Worm (Caenorhabditis elegans): ENCODE measurements around the gene srh-118.

The srh-118 gene

DNA sequence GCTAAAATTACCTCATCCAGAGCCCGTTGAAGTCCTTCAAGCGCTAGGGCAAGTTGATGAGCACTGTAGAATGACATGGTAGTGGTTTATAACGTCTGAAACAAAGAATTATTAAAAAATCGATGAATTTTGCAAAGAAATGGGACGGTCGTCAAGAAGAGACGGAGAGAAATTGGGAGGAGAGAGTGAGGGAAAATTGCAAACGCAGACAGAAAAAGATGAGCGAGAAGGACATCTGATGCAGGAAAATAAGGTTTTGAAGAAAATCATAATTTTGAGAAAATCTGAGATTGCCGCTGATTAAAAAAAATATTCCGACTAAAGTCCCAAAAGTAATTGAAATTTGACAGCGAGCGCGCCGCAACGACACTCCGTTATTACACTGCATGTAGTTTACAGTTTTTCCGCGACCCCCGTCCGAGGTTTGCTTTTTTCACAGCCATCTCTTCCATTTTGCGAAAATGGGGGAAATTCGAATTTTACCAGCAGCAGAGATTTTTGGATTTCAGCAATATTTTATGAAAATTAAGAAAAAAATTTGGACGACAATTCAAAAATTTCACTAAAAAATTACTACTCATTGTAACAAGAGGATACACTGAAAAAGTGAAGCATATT is 42.4 kb upstream of the srh-118 start, which contains the start of gene C18D4.6:
C18D4.6 (minus strand) TSS at position 97 of the 618 bp plus-strand sequence.
- TF ChIP-seq F33H1.4 (GFP tag; IDR thresholded peaks at IDR 0.05) (no peak), pbrm-1 (GFP tag; IDR thresholded peaks at IDR 0.05) (no peak), athp-1 (tag; optimal IDR thresholded peaks at IDR 0.05) (no peak), attf-3 (GFP tag; conservative IDR thresholded peaks at IDR 0.05) (peak; percentile 79), cebp-2 (GFP tag; IDR thresholded peaks at IDR 0.05) (no peak), nfya-1 (tag; optimal IDR thresholded peaks at IDR 0.05; ENCODE audit: borderline replicate concordance, insufficient read depth) (no peak), unc-62 (GFP tag; optimal IDR thresholded peaks at IDR 0.05) (no peak), madf-10 (tag; optimal IDR thresholded peaks at IDR 0.05) (no peak), hmg-1.2 (GFP tag; IDR thresholded peaks at IDR 0.05) (peak; percentile 91), ets-4 (GFP tag; optimal IDR thresholded peaks at IDR 0.05) (no peak), ceh-58 (GFP tag; IDR thresholded peaks at IDR 0.05) (no peak), mel-28 (tag; optimal IDR thresholded peaks at IDR 0.05; ENCODE audit: borderline replicate concordance) (no peak), lin-35 (GFP tag; optimal IDR thresholded peaks at IDR 0.05) (peak in 1 of 3 experiments; percentile 22), tbp1 (GFP tag; optimal IDR thresholded peaks at IDR 0.05) (no peak), ceh-100 (GFP tag; IDR thresholded peaks at IDR 0.05) (no peak)

DNA sequence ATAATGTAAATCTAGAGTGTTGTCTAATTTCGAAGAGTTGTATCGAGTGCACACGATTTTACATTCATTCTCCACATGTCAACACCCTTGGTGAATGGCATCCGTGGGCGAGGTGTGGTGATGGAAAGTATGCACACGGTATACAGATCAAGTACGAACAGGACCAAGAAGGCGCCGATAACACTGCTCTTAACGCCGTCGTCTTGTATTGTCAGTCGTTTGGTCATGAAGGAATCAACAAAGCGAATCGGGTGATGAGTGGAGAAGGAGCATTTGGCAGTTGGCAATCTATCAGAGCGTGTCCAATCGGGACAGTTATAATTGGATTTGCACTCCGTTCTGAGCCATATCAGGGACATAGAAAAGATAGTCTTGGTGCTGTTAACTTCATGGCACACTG is 37.2 kb upstream of the srh-118 start:
- no peak for TF ChIP-seq hsf-1 (GFP tag; IDR thresholded peaks at IDR 0.05)
- no peak for TF ChIP-seq mcd-1 (GFP tag; IDR thresholded peaks at IDR 0.05)
- no peak for TF ChIP-seq hrde-1 (tag; optimal IDR thresholded peaks at IDR 0.05; ENCODE audit: borderline replicate concordance)
- no peak for TF ChIP-seq madf-3 (GFP tag; IDR thresholded peaks at IDR 0.05)
- no peak for TF ChIP-seq pha-4 (tag; optimal IDR thresholded peaks at IDR 0.05)
- no peak for TF ChIP-seq C06A6.2 (GFP tag; conservative IDR thresholded peaks at IDR 0.05)
- TF ChIP-seq F49E8.2 (tag; optimal IDR thresholded peaks at IDR 0.05; ENCODE audit: insufficient read depth), result no peak
- no peak for TF ChIP-seq snpc-1.1 (tag; optimal IDR thresholded peaks at IDR 0.05; ENCODE audit: insufficient read depth)
- TF ChIP-seq gei-17 (GFP tag; optimal IDR thresholded peaks at IDR 0.05), result no peak
- no peak for TF ChIP-seq pbrm-1 (GFP tag; IDR thresholded peaks at IDR 0.05)
- no peak for TF ChIP-seq ceh-79 (tag; optimal IDR thresholded peaks at IDR 0.05)
- no peak for TF ChIP-seq snpc-4 (GFP tag; optimal IDR thresholded peaks at IDR 0.05)
- TF ChIP-seq snpc-4 (tag; optimal IDR thresholded peaks at IDR 0.05), result no peak

DNA sequence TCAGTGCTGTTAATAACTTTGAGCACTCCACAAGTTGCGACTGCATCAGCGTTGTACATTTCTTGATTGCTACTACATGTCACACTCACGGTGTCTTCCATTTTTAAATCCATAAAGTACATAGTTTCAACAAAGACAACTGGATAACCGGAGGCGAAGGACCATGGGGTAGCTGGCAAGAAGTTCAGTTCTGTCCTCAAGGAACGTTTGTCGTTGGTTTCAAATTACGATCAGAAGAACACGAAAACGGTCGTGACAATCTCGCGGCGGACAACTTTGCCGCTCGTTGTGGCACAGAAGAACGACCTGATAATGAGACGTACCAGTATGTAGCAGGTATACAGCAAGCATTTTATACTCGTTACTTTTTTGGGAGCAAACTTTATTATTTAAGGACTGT is 36.7 kb upstream of the srh-118 start, which contains the start of gene C18D4.3:
C18D4.3 (minus strand) TSS at position 101 of the 400 bp plus-strand sequence.
- no peak for TF ChIP-seq snpc-4 (GFP tag; optimal IDR thresholded peaks at IDR 0.05)
- TF ChIP-seq snpc-4 (tag; optimal IDR thresholded peaks at IDR 0.05), result no peak
- no peak for TF ChIP-seq ztf-18 (tag; optimal IDR thresholded peaks at IDR 0.05)
- no peak for TF ChIP-seq pbrm-1 (GFP tag; IDR thresholded peaks at IDR 0.05)

- TF ChIP-seq ztf-26 (tag; optimal IDR thresholded peaks at IDR 0.05), result no peak
- TF ChIP-seq egl-18 (GFP tag; IDR thresholded peaks at IDR 0.05), result no peak
- no peak for TF ChIP-seq T07F8.4 (tag; optimal IDR thresholded peaks at IDR 0.05)
Measured at ce11 chrV:17531410-17531809, 35.4 kb upstream of the srh-118 start, which contains the start of gene C18D4.4. Gene C18D4.4 (minus strand): TSS chrV:17531510.

DNA sequence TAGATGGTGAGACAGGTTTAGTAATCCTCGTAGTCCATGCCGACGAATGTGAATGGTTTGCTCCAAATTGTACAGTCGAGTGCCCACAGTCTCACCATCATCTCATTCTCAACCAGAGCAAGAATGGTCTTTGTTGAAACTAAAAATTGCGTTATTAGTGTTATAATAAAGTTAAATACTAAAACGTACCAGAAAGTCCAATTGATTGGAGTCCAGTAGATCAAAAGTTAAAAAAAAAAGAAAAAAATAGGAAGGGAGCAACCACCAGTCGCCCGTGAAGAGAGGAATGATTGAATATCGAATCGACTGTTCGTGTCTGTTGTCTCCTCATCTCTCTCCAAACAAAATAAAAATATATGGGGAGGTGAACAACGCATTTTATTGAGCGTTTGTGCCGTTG is 34.5 kb upstream of the srh-118 start, which contains the start of gene C18D4.12:
C18D4.12 (minus strand) TSS at position 101 of the 400 bp plus-strand sequence.
- TF ChIP-seq Y79H2A.3 (GFP tag; conservative IDR thresholded peaks at IDR 0.05), result no peak
- TF ChIP-seq mel-28 (tag; optimal IDR thresholded peaks at IDR 0.05; ENCODE audit: borderline replicate concordance), result no peak
- no peak for TF ChIP-seq lin-35 (GFP tag; optimal IDR thresholded peaks at IDR 0.05)
- no peak for TF ChIP-seq ceh-27 (GFP tag; optimal IDR thresholded peaks at IDR 0.05)
- no peak for TF ChIP-seq B0035.1 (tag; optimal IDR thresholded peaks at IDR 0.05)
- TF ChIP-seq die-1 (tag; optimal IDR thresholded peaks at IDR 0.05), result no peak
- no peak for TF ChIP-seq ceh-58 (GFP tag; IDR thresholded peaks at IDR 0.05)
- TF ChIP-seq pha-4 (tag; optimal IDR thresholded peaks at IDR 0.05), result no peak
- no peak for TF ChIP-seq ztf-6 (GFP tag; IDR thresholded peaks at IDR 0.05)
- TF ChIP-seq T07F8.4 (tag; optimal IDR thresholded peaks at IDR 0.05), result no peak
- no peak for TF ChIP-seq T26A5.8 (tag; optimal IDR thresholded peaks at IDR 0.05)
- no peak for TF ChIP-seq rpc-1 (optimal IDR thresholded peaks at IDR 0.05)
- TF ChIP-seq rpc-1 (tag; optimal IDR thresholded peaks at IDR 0.05), result no peak
- TF ChIP-seq snpc-3.4 (tag; optimal IDR thresholded peaks at IDR 0.05), result no peak
- TF ChIP-seq chd-7 (tag; optimal IDR thresholded peaks at IDR 0.05), result no peak
- TF ChIP-seq him-1 (tag; optimal IDR thresholded peaks at IDR 0.05), result no peak
